Worm (Caenorhabditis elegans) whole organism, mixed stage, embryonic: Measurements from ENCODE around the gene ZK666.8.

ENCODE experiments used
- ceh-83 ChIP-seq: fragments of 200-800 bp; sonication (Bioruptor generic); optimal IDR thresholded peaks from 2 replicates; lab custom pipeline; 2018; ENCODE audit warnings: mild to moderate bottlenecking, missing genetic modification characterization, missing compliant biosample characterization
- elt-1 ChIP-seq: sonication (generic microtip); optimal IDR thresholded peaks from 2 replicates; lab custom pipeline; 2017; ENCODE audit warnings: missing genetic modification characterization, mild to moderate bottlenecking, missing compliant biosample characterization, antibody characterized with exemption, moderate library complexity, borderline replicate concordance; ENCODE audit not compliant: insufficient read depth
- hlh-1 ChIP-seq: fragments of 150-350 bp; optimal IDR thresholded peaks from 2 replicates; lab custom pipeline; 2014; ENCODE audit warnings: missing biosample characterization, missing genetic modification reagents, missing genetic modification characterization
- pha-4 ChIP-seq: fragments of 150-350 bp; optimal IDR thresholded peaks from 2 replicates; lab custom pipeline; 2018; ENCODE audit warnings: missing biosample characterization, missing genetic modification reagents, missing genetic modification characterization
- unc-120 ChIP-seq: sonication (generic microtip); optimal IDR thresholded peaks from 2 replicates; lab custom pipeline; 2017; ENCODE audit warnings: missing genetic modification characterization, missing compliant biosample characterization; ENCODE audit not compliant: poor library complexity, severe bottlenecking
- unc-62 ChIP-seq: fragments of 150-350 bp; optimal IDR thresholded peaks from 2 replicates; lab custom pipeline; 2014; ENCODE audit warnings: missing biosample characterization, missing genetic modification reagents, missing genetic modification characterization
- ztf-11 ChIP-seq: fragments of 150-350 bp; optimal IDR thresholded peaks from 2 replicates; lab custom pipeline; 2014; ENCODE audit warnings: missing biosample characterization, missing genetic modification characterization

DNA sequence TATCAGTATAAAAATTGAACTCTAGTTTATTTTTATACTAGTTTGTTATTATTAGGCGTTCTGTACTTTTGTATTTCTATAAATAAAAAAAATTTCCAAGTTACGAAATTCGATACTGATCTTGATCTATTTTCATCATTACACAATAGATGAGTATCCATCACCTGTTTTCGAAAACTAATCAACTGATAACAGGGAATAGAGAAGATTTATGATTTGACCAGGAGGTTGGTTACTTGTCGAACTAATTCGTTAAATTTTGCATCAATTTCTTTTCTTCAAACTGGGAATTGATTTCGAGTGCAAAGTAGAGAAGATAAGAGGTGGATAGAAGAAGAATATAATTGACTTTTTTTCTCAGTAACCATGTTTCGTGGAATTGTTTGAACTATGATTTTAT is 22.5 kb upstream of the ZK666.8 start:
- no peak for TF ChIP-seq elt-1 (tag; lab: Kevin White, UChicago)
- no peak for TF ChIP-seq hlh-1 (tag; lab: Kevin White, UChicago)
- no peak for TF ChIP-seq ceh-83 (GFP tag; lab: Kevin White, UChicago)
- TF ChIP-seq ztf-11 (tag; lab: Kevin White, UChicago) = no peak
- TF ChIP-seq pha-4 (tag; lab: Kevin White, UChicago) = no peak
- TF ChIP-seq unc-120 (tag; lab: Kevin White, UChicago) = no peak
- TF ChIP-seq unc-62 = no peak
